Fruit fly (Drosophila melanogaster): ENCODE results near the gene CG8945.
A peak's percentile ranks its signal among the peaks of the same experiment; 100 is the strongest.

The CG8945 gene

DNA sequence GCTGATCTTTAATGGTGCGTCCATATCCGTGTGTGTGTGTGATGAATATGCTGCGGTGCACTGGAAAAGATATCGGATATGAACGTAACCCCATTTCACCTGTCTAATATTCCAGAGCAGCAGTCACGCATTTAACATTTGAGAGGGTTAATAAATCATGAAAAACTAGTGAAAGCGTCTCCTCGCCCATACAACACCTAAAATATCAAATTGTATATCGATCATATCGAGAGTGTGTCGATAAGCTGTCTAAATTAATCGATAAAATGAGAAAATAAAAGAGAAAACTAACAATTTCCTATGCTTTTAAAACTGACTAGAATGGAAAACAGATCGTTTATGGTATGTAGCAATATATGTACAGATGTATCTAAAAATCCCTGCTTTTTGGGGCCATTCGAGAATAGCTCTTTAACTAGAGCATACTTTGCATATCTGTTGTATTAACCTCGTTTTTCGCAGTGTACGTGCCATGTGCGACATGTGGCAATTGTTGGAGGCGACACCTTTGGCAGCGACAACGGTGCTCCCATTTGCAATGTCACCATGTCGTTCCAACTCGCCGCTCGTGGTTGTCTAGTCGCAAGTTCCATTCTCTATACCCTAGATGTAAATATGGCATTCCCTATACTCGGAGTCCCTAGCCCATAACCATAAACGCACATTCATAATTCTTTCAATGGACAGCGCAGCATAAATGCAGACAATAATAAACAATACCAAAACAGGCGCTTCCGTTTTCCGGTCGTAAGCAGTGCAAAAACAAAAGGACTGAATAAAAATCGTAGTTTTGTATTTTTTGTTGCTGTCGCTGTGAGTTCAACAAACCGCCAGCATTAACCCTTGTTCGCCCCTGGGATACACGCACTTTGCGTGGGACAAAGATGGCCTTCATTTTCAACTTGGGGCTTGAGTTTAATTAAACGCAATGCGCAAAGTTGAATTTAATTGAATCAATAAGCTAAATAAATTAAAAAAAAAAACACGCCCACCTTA is 24.8 kb upstream of the CG8945 start (continued):
- TF ChIP-seq Dad (GFP tag; optimal IDR thresholded peaks at IDR 0.05) (no peak), sc (optimal IDR thresholded peaks at IDR 0.05) (no peak), sc (GFP tag; optimal IDR thresholded peaks at IDR 0.05) (peak; percentile 30), maf-S (GFP tag; optimal IDR thresholded peaks at IDR 0.05) (no peak), crp (GFP tag; optimal IDR thresholded peaks at IDR 0.05) (no peak), emc (GFP tag; optimal IDR thresholded peaks at IDR 0.05) (no peak), CG3065 (GFP tag; optimal IDR thresholded peaks at IDR 0.05) (no peak), CG18262 (tag; optimal IDR thresholded peaks at IDR 0.05) (peak; percentile 31), hth (optimal IDR thresholded peaks at IDR 0.05) (no peak), CG4854 (GFP tag; optimal IDR thresholded peaks at IDR 0.05) (no peak), hb (GFP tag; IDR thresholded peaks at IDR 0.05; ENCODE audit: partially characterized antibody) (no peak), Doc2 (GFP tag; IDR thresholded peaks at IDR 0.05) (no peak), CG2116 (GFP tag; optimal IDR thresholded peaks at IDR 0.05) (no peak), Mad (GFP tag; optimal IDR thresholded peaks at IDR 0.05) (no peak), CG16863 (GFP tag; optimal IDR thresholded peaks at IDR 0.05) (peak; percentile 3), E2f2 (GFP tag; IDR thresholded peaks at IDR 0.05) (no peak), tin (GFP tag; optimal IDR thresholded peaks at IDR 0.05) (peak; percentile 2), Max (GFP tag; optimal IDR thresholded peaks at IDR 0.05) (no peak), CG42726 (GFP tag; IDR thresholded peaks at IDR 0.05; ENCODE audit: partially characterized antibody) (no peak), Oli (tag; optimal IDR thresholded peaks at IDR 0.05) (peak; percentile 13), CG32532 (GFP tag; IDR thresholded peaks at IDR 0.05) (no peak), CkIIα-i1 (GFP tag; IDR thresholded peaks at IDR 0.05) (no peak), CG33557 (GFP tag; optimal IDR thresholded peaks at IDR 0.05) (no peak), CG9817 (tag; optimal IDR thresholded peaks at IDR 0.05) (no peak), CG15514 (GFP tag; optimal IDR thresholded peaks at IDR 0.05) (no peak), Eip74EF (GFP tag; optimal IDR thresholded peaks at IDR 0.05) (no peak), CG11504 (tag; optimal IDR thresholded peaks at IDR 0.05) (peak; percentile 31), Aef1 (GFP tag; IDR thresholded peaks at IDR 0.05) (no peak), CG7372 (GFP tag; IDR thresholded peaks at IDR 0.05) (no peak), crc (GFP tag; optimal IDR thresholded peaks at IDR 0.05) (no peak), HLH3B (GFP tag; IDR thresholded peaks at IDR 0.05) (no peak), Xrp1 (GFP tag; IDR thresholded peaks at IDR 0.05) (no peak), prd (optimal IDR thresholded peaks at IDR 0.05) (no peak), prd (GFP tag; IDR thresholded peaks at IDR 0.05) (no peak), Dref (GFP tag; IDR thresholded peaks at IDR 0.05) (no peak), Sox100B (GFP tag; optimal IDR thresholded peaks at IDR 0.05) (peak; percentile 11), so (GFP tag; IDR thresholded peaks at IDR 0.05) (no peak), da (GFP tag; optimal IDR thresholded peaks at IDR 0.05) (no peak), CG8478 (optimal IDR thresholded peaks at IDR 0.05) (no peak), CG4424 (GFP tag; optimal IDR thresholded peaks at IDR 0.05) (peak; percentile 32), bcd (GFP tag; optimal IDR thresholded peaks at IDR 0.05) (no peak), wek (GFP tag; optimal IDR thresholded peaks at IDR 0.05) (no peak), vfl (GFP tag; optimal IDR thresholded peaks at IDR 0.05) (no peak), sqz (GFP tag; optimal IDR thresholded peaks at IDR 0.05) (no peak), salm (tag; optimal IDR thresholded peaks at IDR 0.05) (no peak), CG10959 (GFP tag; IDR thresholded peaks at IDR 0.05) (no peak), CG12769 (tag; optimal IDR thresholded peaks at IDR 0.05) (no peak), Tbp (GFP tag; optimal IDR thresholded peaks at IDR 0.05) (no peak), CG11247 (GFP tag; IDR thresholded peaks at IDR 0.05) (no peak), sima (GFP tag; optimal IDR thresholded peaks at IDR 0.05) (no peak), seq (GFP tag; IDR thresholded peaks at IDR 0.05) (no peak)
